Worm (Caenorhabditis elegans): ENCODE data around the gene F44B9.9.

Gene F44B9.9

ce11 chrIII:8043784-8044183, 12.9 kb upstream of the F44B9.9 start (continued):
- TF ChIP-seq lin-1 (GFP tag; IDR thresholded peaks at IDR 0.05) = peak; percentile 76; the same call in 1 of the 2 replicates
- TF ChIP-seq unc-62 (GFP tag; optimal IDR thresholded peaks at IDR 0.05 in 1 of 2) = peak in 1 of 2 experiments; percentile 100
- TF ChIP-seq unc-62 (tag; optimal IDR thresholded peaks at IDR 0.05) = peak; percentile 58
- peak; percentile 57 for TF ChIP-seq nhr-76 (tag; optimal IDR thresholded peaks at IDR 0.05)
- peak; percentile 97 for TF ChIP-seq lim-7 (GFP tag; IDR thresholded peaks at IDR 0.05)
- TF ChIP-seq nhr-28 (tag; optimal IDR thresholded peaks at IDR 0.05) = peak; percentile 98
- TF ChIP-seq spr-1 (tag; optimal IDR thresholded peaks at IDR 0.05) = peak; percentile 94
- TF ChIP-seq saeg-2 (GFP tag; IDR thresholded peaks at IDR 0.05) = 0 out of 2 replicates have a peak, but pooled peaks have one; percentile 21
- peak; percentile 64; the same call in 1 of the 2 replicates for TF ChIP-seq F26F4.8 (GFP tag; conservative IDR thresholded peaks at IDR 0.05)
- TF ChIP-seq tag-97 (GFP tag; IDR thresholded peaks at IDR 0.05) = 0 out of 2 replicates have a peak, but pooled peaks have one; percentile 83
- peak; percentile 95 for TF ChIP-seq ctbp-1 (GFP tag; IDR thresholded peaks at IDR 0.05)
- peak; percentile 98 for TF ChIP-seq mxl-3 (GFP tag; optimal IDR thresholded peaks at IDR 0.05)
- TF ChIP-seq pha-4 (GFP tag; IDR thresholded peaks at IDR 0.05) = peak; percentile 93
- TF ChIP-seq pha-4 (tag; optimal IDR thresholded peaks at IDR 0.05) = peak; percentile 98
- peak; percentile 86 for TF ChIP-seq pqm-1 (tag; optimal IDR thresholded peaks at IDR 0.05)
- TF ChIP-seq ceh-44 (GFP tag; IDR thresholded peaks at IDR 0.05) = peak; percentile 100
- peak; percentile 96 for TF ChIP-seq lin-38 (GFP tag; IDR thresholded peaks at IDR 0.05)
- TF ChIP-seq ztf-7 (tag; optimal IDR thresholded peaks at IDR 0.05) = peak; percentile 82
- TF ChIP-seq ceh-20 (GFP tag; IDR thresholded peaks at IDR 0.05) = peak; percentile 97
- TF ChIP-seq lin-15B (tag; optimal IDR thresholded peaks at IDR 0.05) = peak; percentile 91
- TF ChIP-seq Y105C5A.15 (GFP tag; IDR thresholded peaks at IDR 0.05) = peak; percentile 58; the same call in 1 of the 2 replicates
- no peak for TF ChIP-seq attf-4 (tag; optimal IDR thresholded peaks at IDR 0.05)
- peak; percentile 83 for TF ChIP-seq zfp-2 (tag; optimal IDR thresholded peaks at IDR 0.05)
- TF ChIP-seq gei-8 (GFP tag; optimal IDR thresholded peaks at IDR 0.05) = peak; percentile 75
- peak; percentile 52 for TF ChIP-seq ceh-28 (tag; optimal IDR thresholded peaks at IDR 0.05)
- TF ChIP-seq daf-12 (tag; optimal IDR thresholded peaks at IDR 0.05) = no peak
- peak; percentile 92 for TF ChIP-seq jun-1 (tag; optimal IDR thresholded peaks at IDR 0.05)
- peak; percentile 100 for TF ChIP-seq vab-7 (GFP tag; IDR thresholded peaks at IDR 0.05)
- peak; percentile 95 for TF ChIP-seq duxl-1 (tag; optimal IDR thresholded peaks at IDR 0.05; ENCODE audit: poor library complexity)
- TF ChIP-seq nhr-102 (tag; optimal IDR thresholded peaks at IDR 0.05) = peak; percentile 90
- TF ChIP-seq lin-39 (tag; optimal IDR thresholded peaks at IDR 0.05) = peak; percentile 83
- peak; percentile 88 for TF ChIP-seq snpc-1.2 (GFP tag; IDR thresholded peaks at IDR 0.05)
- peak; percentile 88 for TF ChIP-seq ces-1 (GFP tag; optimal IDR thresholded peaks at IDR 0.05)
- TF ChIP-seq ZK546.5 (tag; optimal IDR thresholded peaks at IDR 0.05) = peak in 1 of 2 experiments; percentile 84

- no peak for TF ChIP-seq lin-38 (GFP tag; IDR thresholded peaks at IDR 0.05)
- TF ChIP-seq nhr-6 (tag; optimal IDR thresholded peaks at IDR 0.05) = no peak
- no peak for TF ChIP-seq sdz-12 (GFP tag; optimal IDR thresholded peaks at IDR 0.05)
- TF ChIP-seq daf-12 (tag; optimal IDR thresholded peaks at IDR 0.05) = no peak
- TF ChIP-seq egl-27 (tag; optimal IDR thresholded peaks at IDR 0.05) = no peak
- no peak for TF ChIP-seq F10B5.3 (tag; optimal IDR thresholded peaks at IDR 0.05)
- TF ChIP-seq lin-15B (tag; optimal IDR thresholded peaks at IDR 0.05) = no peak
- no peak for TF ChIP-seq pqm-1 (tag; optimal IDR thresholded peaks at IDR 0.05)
- TF ChIP-seq nhr-42 (GFP tag; IDR thresholded peaks at IDR 0.05) = no peak
- no peak for TF ChIP-seq F49E8.2 (tag; optimal IDR thresholded peaks at IDR 0.05; ENCODE audit: borderline replicate concordance)
- no peak for TF ChIP-seq tag-97 (GFP tag; IDR thresholded peaks at IDR 0.05)
- TF ChIP-seq jun-1 (tag; optimal IDR thresholded peaks at IDR 0.05) = no peak
- no peak for TF ChIP-seq Y48G9A.11 (GFP tag; IDR thresholded peaks at IDR 0.05)
- no peak for TF ChIP-seq nhr-77 (tag; optimal IDR thresholded peaks at IDR 0.05)
- TF ChIP-seq attf-4 (tag; optimal IDR thresholded peaks at IDR 0.05) = no peak
- no peak for TF ChIP-seq nhr-10 (tag; optimal IDR thresholded peaks at IDR 0.05)
Measured at ce11 chrIII:8042775-8043174, 11.9 kb upstream of the F44B9.9 start, which contains the start of gene K12H4.6. Gene K12H4.6, minus strand, starts transcription at chrIII:8042875.
